Fruit fly (Drosophila melanogaster): Measurements from ENCODE around the gene CG13029.

dm6 chr3L:16865832-16866163, 5.4 kb downstream of the CG13029 start:
- no peak for TF ChIP-seq Sox14 (GFP tag; optimal IDR thresholded peaks at IDR 0.05)
- no peak for TF ChIP-seq CG8319 (GFP tag; optimal IDR thresholded peaks at IDR 0.05)
- no peak for TF ChIP-seq Smox (GFP tag; optimal IDR thresholded peaks at IDR 0.05)
- TF ChIP-seq CG3919 (GFP tag; optimal IDR thresholded peaks at IDR 0.05) = no peak
- TF ChIP-seq CG6854 (GFP tag; optimal IDR thresholded peaks at IDR 0.05) = no peak
- TF ChIP-seq CG11762 (GFP tag; optimal IDR thresholded peaks at IDR 0.05; ENCODE audit: insufficient read depth) = no peak
- no peak for TF ChIP-seq CG8632 (GFP tag; optimal IDR thresholded peaks at IDR 0.05)
- no peak for TF ChIP-seq spab (GFP tag; optimal IDR thresholded peaks at IDR 0.05)
- no peak for TF ChIP-seq CG32006 (GFP tag; optimal IDR thresholded peaks at IDR 0.05)
- TF ChIP-seq dsx (GFP tag; optimal IDR thresholded peaks at IDR 0.05; ENCODE audit: poor library complexity, severe bottlenecking) = no peak
- TF ChIP-seq CG9139 (GFP tag; optimal IDR thresholded peaks at IDR 0.05) = no peak
